Worm (Caenorhabditis elegans): ENCODE data around the gene rer-1.
A peak's percentile ranks its signal among the peaks of the same experiment; 100 is the strongest.

rer-1 gene

DNA sequence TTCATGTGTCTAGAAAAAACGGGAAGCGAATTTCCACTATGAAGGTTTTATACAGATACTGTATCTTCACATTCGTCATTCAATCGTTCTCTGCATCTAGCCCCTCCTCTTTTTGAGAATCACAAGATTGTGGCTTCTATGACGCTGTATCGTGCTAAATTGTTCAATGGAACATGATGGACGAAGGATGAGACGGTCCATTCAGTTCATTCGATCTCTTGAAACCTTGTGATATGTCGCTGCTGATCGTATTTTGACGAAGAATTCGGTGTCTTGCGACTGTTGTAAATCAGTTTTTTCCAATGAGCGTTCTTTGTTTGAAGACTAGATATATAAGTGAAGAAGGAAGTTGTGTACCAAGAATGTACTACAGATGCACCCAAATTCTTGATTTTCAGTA lies 2.5 kb downstream of the rer-1 start:
- TF ChIP-seq B0336.3 (GFP tag; IDR thresholded peaks at IDR 0.05), result no peak
- peak; percentile 5 for TF ChIP-seq lin-40 (tag; optimal IDR thresholded peaks at IDR 0.05)
- TF ChIP-seq dpff-1 (tag; optimal IDR thresholded peaks at IDR 0.05), result no peak
- TF ChIP-seq somi-1 (GFP tag; optimal IDR thresholded peaks at IDR 0.05), result peak; percentile 66

DNA sequence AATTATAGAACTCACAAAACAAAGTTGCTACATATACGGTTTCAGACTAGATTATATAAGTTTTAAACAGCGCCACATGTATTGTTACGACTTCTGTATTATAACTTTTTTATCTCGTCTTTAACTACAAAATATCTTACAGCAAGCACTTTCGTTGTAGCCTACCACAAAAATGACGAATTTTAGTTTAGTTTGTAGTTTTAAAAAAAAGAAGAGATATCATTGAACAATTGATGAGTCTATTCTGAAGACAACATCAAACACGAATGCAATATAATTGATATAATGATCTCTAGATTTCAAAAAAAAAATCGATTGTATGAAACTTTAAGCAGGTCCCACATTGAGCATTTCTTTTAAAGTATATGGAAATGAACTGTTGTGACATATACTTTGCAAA lies 3.1 kb downstream of the rer-1 start:
- no peak for TF ChIP-seq ZK185.1 (tag; optimal IDR thresholded peaks at IDR 0.05; ENCODE audit: poor library complexity, severe bottlenecking)
- TF ChIP-seq hmg-1.2 (GFP tag; IDR thresholded peaks at IDR 0.05), result no peak
- no peak for TF ChIP-seq rcor-1 (GFP tag; IDR thresholded peaks at IDR 0.05)
- no peak for TF ChIP-seq ceh-40 (GFP tag; IDR thresholded peaks at IDR 0.05)
- TF ChIP-seq ztf-28 (GFP tag; IDR thresholded peaks at IDR 0.05), result no peak

DNA sequence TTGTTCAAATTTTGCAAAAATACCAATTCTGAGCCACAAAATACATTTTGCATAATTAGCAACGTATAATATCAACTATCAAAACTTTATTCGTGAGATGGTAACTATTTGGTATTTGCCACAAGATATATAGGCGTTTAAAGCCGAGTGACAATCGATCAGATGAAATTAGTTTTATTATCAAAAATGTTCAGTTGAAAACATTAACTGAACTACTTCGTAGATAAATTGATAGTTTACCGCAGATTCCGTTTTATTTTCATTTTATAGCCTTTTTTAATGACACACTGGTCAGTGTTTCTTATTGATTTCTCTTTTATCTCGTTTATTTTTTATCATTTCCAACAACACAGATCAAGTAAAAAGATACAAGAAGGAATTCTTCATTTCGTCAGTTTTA lies 6.1 kb downstream of the rer-1 start:
- TF ChIP-seq ztf-26 (tag; optimal IDR thresholded peaks at IDR 0.05) (peak; percentile 58), nhr-120 (GFP tag; IDR thresholded peaks at IDR 0.05) (no peak), repo-1 (tag; optimal IDR thresholded peaks at IDR 0.05) (peak; percentile 26)

DNA sequence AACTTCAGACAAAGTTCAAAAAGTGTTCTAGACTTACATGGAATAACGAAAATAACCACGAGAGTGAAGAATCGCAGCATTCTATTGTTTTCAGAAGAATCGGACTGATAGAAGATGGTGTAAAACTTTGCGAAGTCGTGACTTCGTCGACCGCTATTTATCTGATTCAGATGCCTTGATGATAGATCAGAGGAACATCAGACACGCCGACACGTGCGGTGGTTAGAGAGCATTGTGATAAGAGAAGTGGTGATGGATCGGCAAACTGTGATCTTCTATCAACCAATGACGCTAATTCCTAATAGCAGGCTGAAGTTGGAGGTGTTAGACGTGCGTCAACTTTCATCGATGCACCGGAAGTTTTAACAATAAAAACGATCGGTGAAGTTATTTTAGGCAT lies 7.1 kb downstream of the rer-1 start:
- TF ChIP-seq T26A5.8 (tag; optimal IDR thresholded peaks at IDR 0.05) (no peak), hlh-26 (GFP tag; conservative IDR thresholded peaks at IDR 0.05) (no peak), tbp1 (GFP tag; optimal IDR thresholded peaks at IDR 0.05) (no peak), ztf-26 (tag; optimal IDR thresholded peaks at IDR 0.05) (peak; percentile 49), mcd-1 (GFP tag; IDR thresholded peaks at IDR 0.05) (no peak), die-1 (tag; optimal IDR thresholded peaks at IDR 0.05) (no peak), lir-1 (GFP tag; conservative IDR thresholded peaks at IDR 0.05) (no peak), unc-130 (GFP tag; optimal IDR thresholded peaks at IDR 0.05) (no peak), cebp-1 (GFP tag; IDR thresholded peaks at IDR 0.05) (no peak), cebp-1 (tag; optimal IDR thresholded peaks at IDR 0.05) (no peak), F52B5.7 (tag; optimal IDR thresholded peaks at IDR 0.05) (no peak), somi-1 (GFP tag; optimal IDR thresholded peaks at IDR 0.05) (peak; percentile 36), nfya-1 (tag; optimal IDR thresholded peaks at IDR 0.05; ENCODE audit: borderline replicate concordance, insufficient read depth) (no peak), ztf-6 (GFP tag; IDR thresholded peaks at IDR 0.05) (no peak), lin-40 (tag; optimal IDR thresholded peaks at IDR 0.05) (peak; percentile 23), lin-54 (GFP tag; optimal IDR thresholded peaks at IDR 0.05) (no peak), ceh-27 (GFP tag; optimal IDR thresholded peaks at IDR 0.05) (no peak), F49E8.2 (tag; optimal IDR thresholded peaks at IDR 0.05; ENCODE audit: insufficient read depth) (no peak), zfh-2 (GFP tag; conservative IDR thresholded peaks at IDR 0.05) (no peak), ama-1 (optimal IDR thresholded peaks at IDR 0.05) (no peak), ama-1 (GFP tag; optimal IDR thresholded peaks at IDR 0.05) (no peak), xnd-1 (tag; optimal IDR thresholded peaks at IDR 0.05) (no peak), nhr-90 (tag; optimal IDR thresholded peaks at IDR 0.05) (no peak)

DNA sequence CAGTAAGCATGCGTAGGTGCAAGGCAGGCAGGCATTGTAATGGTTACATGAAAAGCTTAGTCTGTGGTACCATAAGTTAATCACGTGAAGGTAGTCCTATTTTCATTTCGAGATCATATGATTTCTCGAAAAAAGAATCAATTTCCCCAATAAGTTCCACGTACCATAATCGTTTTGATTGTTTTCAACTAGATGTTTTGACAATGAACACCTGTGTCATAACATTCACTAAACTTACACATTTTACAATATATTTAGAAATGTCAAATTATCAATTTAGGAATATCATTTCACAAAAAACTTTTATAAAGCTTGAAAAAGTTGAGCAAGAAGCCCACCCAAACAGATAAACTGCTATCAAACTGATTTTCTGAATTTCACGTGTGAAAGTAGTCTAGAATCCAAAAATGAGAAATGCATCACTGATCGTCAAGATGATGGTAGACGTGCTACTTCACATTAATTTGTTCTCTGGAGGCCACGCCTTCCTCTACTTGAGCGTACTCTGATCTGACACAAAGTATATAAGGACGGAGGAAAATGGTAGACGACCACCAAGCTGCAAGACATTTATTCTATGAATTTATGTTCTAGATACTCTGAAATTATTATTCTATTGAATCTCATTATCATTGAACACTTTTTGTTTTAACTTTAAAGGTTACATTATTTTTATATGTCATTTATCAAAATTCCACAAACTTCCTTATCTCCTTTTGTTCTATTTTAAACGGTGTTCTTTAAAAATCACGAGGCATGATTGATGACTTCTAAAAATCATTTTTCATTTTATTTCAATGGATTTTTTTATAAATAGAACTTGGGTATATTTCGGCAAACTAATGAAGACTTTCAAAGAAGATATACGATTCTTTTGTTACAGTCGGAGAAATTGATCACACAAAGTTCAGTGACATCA lies 8.1 kb downstream of the rer-1 start, which contains the start of gene F46C5.10:
TSS of gene F46C5.10 (minus strand) at position 51 of the 919 bp plus-strand sequence.
- TF ChIP-seq unc-130 (GFP tag; optimal IDR thresholded peaks at IDR 0.05) (no peak), bed-1 (GFP tag; IDR thresholded peaks at IDR 0.05) (no peak), Y56A3A.18 (GFP tag; IDR thresholded peaks at IDR 0.05) (no peak), egrh-3 (GFP tag; IDR thresholded peaks at IDR 0.05) (no peak), him-1 (tag; optimal IDR thresholded peaks at IDR 0.05) (no peak), F57C9.4 (tag; optimal IDR thresholded peaks at IDR 0.05) (no peak), Y95B8A.8 (GFP tag; IDR thresholded peaks at IDR 0.05) (no peak), egl-18 (GFP tag; IDR thresholded peaks at IDR 0.05) (no peak), ztf-18 (tag; optimal IDR thresholded peaks at IDR 0.05) (no peak), ceh-27 (GFP tag; optimal IDR thresholded peaks at IDR 0.05) (no peak), pha-4 (tag; optimal IDR thresholded peaks at IDR 0.05) (no peak), ama-1 (optimal IDR thresholded peaks at IDR 0.05) (peak; percentile 56), ama-1 (GFP tag; optimal IDR thresholded peaks at IDR 0.05) (no peak), B0019.2 (GFP tag; conservative IDR thresholded peaks at IDR 0.05) (no peak)
